Fruit fly (Drosophila melanogaster) whole organism, embryonic: ENCODE data around the gene CG32299.

Experiments used
- ATbp ChIP-seq: fragments of 200-800 bp; sonication (Bioruptor generic); optimal IDR thresholded peaks from 2 replicates; lab custom pipeline; 2017; ENCODE audit warnings: missing biosample characterization, mild to moderate bottlenecking, missing genetic modification characterization, missing genetic modification reagents
- Antp ChIP-seq: fragments of 200-800 bp; sonication (Bioruptor generic); optimal IDR thresholded peaks from 3 replicates; lab custom pipeline; 2016; ENCODE audit warnings: missing biosample characterization, missing genetic modification characterization
- CG10462 ChIP-seq: fragments of 200-800 bp; sonication (Bioruptor generic); optimal IDR thresholded peaks from 2 replicates; lab custom pipeline; 2016; ENCODE audit warnings: missing biosample characterization, missing genetic modification characterization
- CG11085 ChIP-seq: fragments of 200-800 bp; sonication (Bioruptor generic); IDR thresholded peaks from 2 replicates; pipeline ENCODE4 v1.3.6; 2022; ENCODE audit warnings: missing biosample characterization, missing genetic modification characterization
- CG11093 ChIP-seq: fragments of 200-800 bp; sonication (Bioruptor generic); IDR thresholded peaks from 3 replicates; pipeline ENCODE4 v1.3.6; 2022; ENCODE audit warnings: missing biosample characterization, missing genetic modification characterization
- CG1233 ChIP-seq: fragments of 200-800 bp; sonication (Bioruptor generic); optimal IDR thresholded peaks from 4 replicates; lab custom pipeline; 2018; ENCODE audit warnings: missing biosample characterization, mild to moderate bottlenecking, missing genetic modification characterization
- CG13296 ChIP-seq: fragments of 200-800 bp; sonication (Bioruptor generic); optimal IDR thresholded peaks from 3 replicates; lab custom pipeline; 2018; ENCODE audit warnings: missing biosample characterization, mild to moderate bottlenecking, missing genetic modification characterization
- CG13424 ChIP-seq: fragments of 200-800 bp; sonication (Bioruptor generic); optimal IDR thresholded peaks from 2 replicates; lab custom pipeline; 2019; ENCODE audit warnings: missing biosample characterization, mild to moderate bottlenecking, missing genetic modification characterization, moderate library complexity
- CG13894 ChIP-seq: fragments of 200-800 bp; sonication (Bioruptor generic); optimal IDR thresholded peaks from 3 replicates; lab custom pipeline; 2018; ENCODE audit warnings: missing biosample characterization, mild to moderate bottlenecking, missing genetic modification characterization, moderate library complexity
- CG14050 ChIP-seq: fragments of 200-800 bp; sonication (Bioruptor generic); IDR thresholded peaks from 3 replicates; pipeline ENCODE4 v1.3.6; 2022; ENCODE audit warnings: missing biosample characterization, missing genetic modification characterization
- CG15601 ChIP-seq: fragments of 200-800 bp; sonication (Bioruptor generic); optimal IDR thresholded peaks from 3 replicates; lab custom pipeline; 2019; ENCODE audit warnings: missing biosample characterization, mild to moderate bottlenecking, missing genetic modification characterization, moderate library complexity
- CG1602 ChIP-seq: fragments of 200-800 bp; sonication (Bioruptor generic); optimal IDR thresholded peaks from 3 replicates; lab custom pipeline; 2016; ENCODE audit warnings: missing biosample characterization, missing genetic modification characterization
- CG1792 ChIP-seq: fragments of 200-800 bp; sonication (Bioruptor generic); optimal IDR thresholded peaks from 2 replicates; lab custom pipeline; 2016; ENCODE audit warnings: missing biosample characterization, missing genetic modification characterization
- CG1832 ChIP-seq: fragments of 200-800 bp; sonication (Bioruptor generic); optimal IDR thresholded peaks from 2 replicates; lab custom pipeline; 2017; ENCODE audit warnings: missing biosample characterization, mild to moderate bottlenecking, missing genetic modification characterization, inconsistent platforms
- CG18764 ChIP-seq: fragments of 200-800 bp; sonication (Bioruptor generic); optimal IDR thresholded peaks from 3 replicates; lab custom pipeline; 2016; ENCODE audit warnings: missing biosample characterization, missing genetic modification characterization
- CG2199 ChIP-seq: fragments of 200-800 bp; sonication (Bioruptor generic); IDR thresholded peaks from 3 replicates; pipeline ENCODE4 v1.3.6; 2022; ENCODE audit warnings: missing biosample characterization, missing genetic modification characterization
- CG31365 ChIP-seq: fragments of 200-800 bp; sonication (Bioruptor generic); optimal IDR thresholded peaks from 2 replicates; lab custom pipeline; 2018; ENCODE audit warnings: missing biosample characterization, mild to moderate bottlenecking, missing genetic modification characterization
- CG32772 ChIP-seq: fragments of 200-800 bp; sonication (Bioruptor generic); IDR thresholded peaks from 2 replicates; pipeline ENCODE4 v1.3.6; 2022; ENCODE audit warnings: missing biosample characterization, missing genetic modification characterization
- CG4282 ChIP-seq: fragments of 200-800 bp; sonication (Bioruptor generic); optimal IDR thresholded peaks from 2 replicates; lab custom pipeline; 2016; ENCODE audit warnings: missing biosample characterization, missing genetic modification characterization
- CG9437 ChIP-seq: fragments of 200-800 bp; sonication (Bioruptor generic); optimal IDR thresholded peaks from 2 replicates; lab custom pipeline; 2018; ENCODE audit warnings: missing biosample characterization, mild to moderate bottlenecking, missing genetic modification characterization
- CHES-1-like ChIP-seq: fragments of 200-800 bp; sonication (Bioruptor generic); optimal IDR thresholded peaks from 2 replicates; lab custom pipeline; 2016; ENCODE audit warnings: missing biosample characterization, missing genetic modification characterization
- ERR ChIP-seq: fragments of 200-800 bp; sonication (Bioruptor generic); optimal IDR thresholded peaks from 2 replicates; lab custom pipeline; 2016; ENCODE audit warnings: missing biosample characterization, missing genetic modification characterization
- Eip74EF ChIP-seq, 2 experiments: fragments of 200-800 bp in 1 of 2; fragments of >200 bp in 1 of 2; sonication (Bioruptor generic) in 1 of 2; optimal IDR thresholded peaks; 2 replicates each; lab custom pipeline; 2017 to 2019; ENCODE audit warnings: missing biosample characterization in 2 of 2, missing genetic modification characterization in 2 of 2, mild to moderate bottlenecking in 1 of 2, moderate library complexity in 1 of 2
- Ets97D ChIP-seq: fragments of 200-800 bp; sonication (Bioruptor generic); optimal IDR thresholded peaks from 3 replicates; lab custom pipeline; 2016; ENCODE audit warnings: missing biosample characterization, missing genetic modification characterization
- GATAe ChIP-seq: fragments of 200-800 bp; sonication (Bioruptor generic); conservative IDR thresholded peaks from 2 replicates; pipeline ENCODE4 v1.3.6; 2022; ENCODE audit warnings: missing biosample characterization, missing genetic modification characterization
- Hmr ChIP-seq: fragments of 200-800 bp; sonication (Bioruptor generic); optimal IDR thresholded peaks from 3 replicates; lab custom pipeline; 2017; ENCODE audit warnings: mild to moderate bottlenecking, missing biosample characterization, missing genetic modification reagents, missing genetic modification characterization
- Hr3 ChIP-seq: fragments of 200-800 bp; sonication (Bioruptor generic); optimal IDR thresholded peaks from 3 replicates; lab custom pipeline; 2016; ENCODE audit warnings: missing biosample characterization, missing genetic modification characterization
- Hr78 ChIP-seq, 2 experiments: fragments of 200-800 bp in 1 of 2; fragments of >200 bp in 1 of 2; sonication (Bioruptor generic) in 1 of 2; optimal IDR thresholded peaks; 2 replicates each; lab custom pipeline; 2017 to 2019; ENCODE audit warnings: missing biosample characterization in 2 of 2, missing genetic modification characterization in 2 of 2, mild to moderate bottlenecking in 1 of 2, moderate library complexity in 1 of 2
- Lpt ChIP-seq: fragments of >200 bp; optimal IDR thresholded peaks from 2 replicates; lab custom pipeline; 2018; ENCODE audit warnings: missing biosample characterization, missing genetic modification characterization
- NFAT ChIP-seq: fragments of 200-800 bp; sonication (Bioruptor generic); IDR thresholded peaks from 2 replicates; pipeline ENCODE4 v1.3.6; 2022; ENCODE audit warnings: missing biosample characterization, missing genetic modification characterization
- NfI ChIP-seq: fragments of 200-800 bp; sonication (Bioruptor generic); optimal IDR thresholded peaks from 3 replicates; lab custom pipeline; 2018; ENCODE audit warnings: missing biosample characterization, mild to moderate bottlenecking, missing genetic modification characterization, moderate library complexity
- Oaz ChIP-seq: fragments of 200-800 bp; sonication (Bioruptor generic); IDR thresholded peaks from 2 replicates; pipeline ENCODE4 v1.3.6; 2022; ENCODE audit warnings: missing biosample characterization, missing genetic modification characterization
- YL-1 ChIP-seq: fragments of 200-800 bp; sonication (Bioruptor generic); optimal IDR thresholded peaks from 3 replicates; lab custom pipeline; 2017; ENCODE audit warnings: missing biosample characterization, mild to moderate bottlenecking, missing genetic modification characterization
- ab ChIP-seq: fragments of 200-800 bp; sonication (Bioruptor generic); optimal IDR thresholded peaks from 2 replicates; lab custom pipeline; 2016; ENCODE audit warnings: missing biosample characterization, missing genetic modification characterization
- abd-A ChIP-seq: fragments of 200-800 bp; sonication (Bioruptor generic); optimal IDR thresholded peaks from 3 replicates; lab custom pipeline; 2019; ENCODE audit warnings: missing biosample characterization, mild to moderate bottlenecking, missing genetic modification characterization, moderate library complexity
- caup ChIP-seq: fragments of 200-800 bp; sonication (Bioruptor generic); optimal IDR thresholded peaks from 3 replicates; lab custom pipeline; 2017; ENCODE audit warnings: missing biosample characterization, mild to moderate bottlenecking, missing genetic modification characterization, moderate library complexity; ENCODE audit not compliant: severe bottlenecking
- dan ChIP-seq: fragments of 200-800 bp; sonication (Bioruptor generic); IDR thresholded peaks from 2 replicates; pipeline ENCODE4 v1.3.6; 2022; ENCODE audit warnings: missing biosample characterization, missing genetic modification characterization
- lov ChIP-seq, 2 experiments: fragments of 200-800 bp in 1 of 2; fragments of >200 bp in 1 of 2; sonication (Bioruptor generic) in 1 of 2; IDR thresholded peaks in 1 of 2; optimal IDR thresholded peaks in 1 of 2; 2 replicates in 1 of 2; 3 replicates in 1 of 2; pipeline versions ENCODE4 v1.3.6 to Lab custom; 2017 to 2022; ENCODE audit warnings: missing biosample characterization in 1 of 2, missing genetic modification characterization in 1 of 2
- luna ChIP-seq: fragments of 200-800 bp; sonication (Bioruptor generic); optimal IDR thresholded peaks from 2 replicates; lab custom pipeline; 2016; ENCODE audit warnings: missing biosample characterization, missing genetic modification characterization
- mld ChIP-seq: fragments of 200-800 bp; sonication (Bioruptor generic); IDR thresholded peaks from 3 replicates; pipeline ENCODE4 v1.3.6; 2022; ENCODE audit warnings: missing biosample characterization, missing genetic modification characterization; ENCODE audit not compliant: partially characterized antibody
- odd ChIP-seq: fragments of 200-800 bp; sonication (Bioruptor generic); optimal IDR thresholded peaks from 2 replicates; lab custom pipeline; 2017; ENCODE audit warnings: missing biosample characterization, mild to moderate bottlenecking, missing genetic modification characterization
- pfk ChIP-seq: fragments of 200-800 bp; sonication (Bioruptor generic); optimal IDR thresholded peaks from 2 replicates; lab custom pipeline; 2018; ENCODE audit warnings: missing biosample characterization, mild to moderate bottlenecking, missing genetic modification characterization, moderate library complexity
- trem ChIP-seq: fragments of 200-800 bp; optimal IDR thresholded peaks from 3 replicates; lab custom pipeline; 2019; ENCODE audit warnings: missing biosample characterization, mild to moderate bottlenecking, missing genetic modification characterization, moderate library complexity
- unpg ChIP-seq: fragments of 200-800 bp; sonication (Bioruptor generic); optimal IDR thresholded peaks from 3 replicates; lab custom pipeline; 2018; ENCODE audit warnings: missing biosample characterization, mild to moderate bottlenecking, missing genetic modification characterization, moderate library complexity
- vfl ChIP-seq: fragments of 200-800 bp; sonication (Bioruptor generic); optimal IDR thresholded peaks from 2 replicates; lab custom pipeline; 2016; ENCODE audit warnings: missing biosample characterization, missing genetic modification characterization
- wdn ChIP-seq: fragments of 200-800 bp; sonication (Bioruptor generic); IDR thresholded peaks from 2 replicates; pipeline ENCODE4 v1.3.6; 2022; ENCODE audit warnings: missing biosample characterization, missing genetic modification characterization
- wor ChIP-seq: fragments of 200-800 bp; sonication (Bioruptor generic); IDR thresholded peaks from 2 replicates; pipeline ENCODE4 v1.3.6; 2022; ENCODE audit warnings: missing biosample characterization, missing genetic modification characterization
- z ChIP-seq: fragments of 200-800 bp; sonication (Bioruptor generic); IDR thresholded peaks from 3 replicates; pipeline ENCODE4 v1.3.6; 2022; ENCODE audit warnings: missing biosample characterization, missing genetic modification characterization
- zf30C ChIP-seq: fragments of 200-800 bp; sonication (Bioruptor generic); optimal IDR thresholded peaks from 3 replicates; lab custom pipeline; 2018; ENCODE audit warnings: missing biosample characterization, mild to moderate bottlenecking, missing genetic modification characterization

Gene CG32299

DNA sequence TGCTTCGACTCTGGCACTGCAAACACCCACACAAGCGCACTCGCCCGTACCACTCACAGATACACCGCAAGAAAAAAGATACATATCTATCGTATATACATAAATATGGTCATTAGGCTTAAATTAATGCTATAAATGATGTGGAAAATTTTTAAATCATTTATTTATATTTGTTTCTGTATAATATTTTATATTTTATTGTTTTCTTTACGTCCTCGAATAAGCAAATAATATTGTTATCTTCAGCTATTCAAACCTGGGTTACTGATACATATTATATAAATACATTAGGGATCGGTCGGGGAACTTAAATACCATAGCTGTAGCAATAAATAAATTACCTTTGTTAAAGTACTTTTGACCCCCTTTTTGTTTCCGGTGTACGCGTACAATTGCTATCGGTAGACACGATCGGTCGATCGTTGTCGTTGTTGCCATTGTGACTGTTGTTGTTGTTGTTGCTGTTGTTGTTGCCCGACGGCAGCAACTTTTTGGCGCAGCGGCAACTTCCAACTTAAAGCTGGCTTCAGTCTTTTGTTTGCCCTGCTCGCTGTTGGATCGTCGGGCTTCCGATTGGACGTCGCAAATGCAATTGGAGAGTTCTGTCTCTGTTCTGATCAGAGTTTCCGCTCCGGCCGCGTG lies 26.7 kb upstream of the CG32299 start:
- TF ChIP-seq NFAT (GFP tag; lab: Robert Waterston, UW): no peak
- no peak for TF ChIP-seq z
- TF ChIP-seq CG1602 (GFP tag; lab: Kevin White, UChicago): peak; percentile 65
- TF ChIP-seq CG13296: peak; percentile 81
- TF ChIP-seq abd-A: no peak
- peak; percentile 11 for TF ChIP-seq Antp (GFP tag; lab: Kevin White, UChicago)
- no peak for TF ChIP-seq ab
- peak; percentile 71 for TF ChIP-seq caup
- no peak for TF ChIP-seq Ets97D (GFP tag; lab: Kevin White, UChicago)
- no peak for TF ChIP-seq luna (GFP tag; lab: Kevin White, UChicago)
- no peak for TF ChIP-seq mld (GFP tag; lab: Robert Waterston, UW)
- TF ChIP-seq CG31365 (tag; lab: Kevin White, UChicago): no peak
- no peak for TF ChIP-seq CG2199 (GFP tag; lab: Robert Waterston, UW)
- TF ChIP-seq CG4282 (GFP tag; lab: Kevin White, UChicago): no peak
- peak; percentile 78 for TF ChIP-seq Hmr (GFP tag; lab: Kevin White, UChicago)
- TF ChIP-seq Eip74EF (GFP tag; optimal IDR thresholded peaks at IDR 0.05; lab: Kevin White, UChicago): peak in 1 of 2 experiments; percentile 86
- no peak for TF ChIP-seq CG11085
- TF ChIP-seq CG18764 (GFP tag; lab: Kevin White, UChicago): peak; percentile 46
- peak; percentile 73 for TF ChIP-seq odd (GFP tag; lab: Kevin White, UChicago)
- TF ChIP-seq trem: peak; percentile 44
- TF ChIP-seq CG11093 (GFP tag; lab: Robert Waterston, UW): peak; percentile 36; the same call in 1 of the 3 replicates
- peak; percentile 37; the same call in 1 of the 2 replicates for TF ChIP-seq wdn
- peak; percentile 62 for TF ChIP-seq unpg
- TF ChIP-seq CG10462 (GFP tag; lab: Kevin White, UChicago): no peak
- TF ChIP-seq Lpt (GFP tag; lab: Kevin White, UChicago): no peak
- peak; percentile 87 for TF ChIP-seq CG13424 (tag; lab: Kevin White, UChicago)
- TF ChIP-seq zf30C (GFP tag; lab: Kevin White, UChicago): peak; percentile 21
- TF ChIP-seq lov (optimal IDR thresholded peaks at IDR 0.05; lab: Kevin White, UChicago): no peak
- TF ChIP-seq lov (GFP tag; IDR thresholded peaks at IDR 0.05; lab: Robert Waterston, UW): no peak
- no peak for TF ChIP-seq GATAe
- TF ChIP-seq Hr78 (GFP tag; optimal IDR thresholded peaks at IDR 0.05; lab: Kevin White, UChicago): peak in 1 of 2 experiments; percentile 71
- no peak for TF ChIP-seq vfl
- TF ChIP-seq CG15601 (tag; lab: Kevin White, UChicago): peak; percentile 67
- peak; percentile 63 for TF ChIP-seq CG1233
- no peak for TF ChIP-seq pfk (GFP tag; lab: Kevin White, UChicago)
- TF ChIP-seq CG13894 (tag; lab: Kevin White, UChicago): no peak
- no peak for TF ChIP-seq dan
- peak; percentile 71 for TF ChIP-seq ATbp (GFP tag; lab: Kevin White, UChicago)
- peak; percentile 80 for TF ChIP-seq CG9437 (GFP tag; lab: Kevin White, UChicago)
- TF ChIP-seq CG1832 (GFP tag; lab: Kevin White, UChicago): no peak
- no peak for TF ChIP-seq YL-1 (GFP tag; lab: Kevin White, UChicago)
- TF ChIP-seq ERR: no peak
- peak; percentile 39; the same call in 1 of the 2 replicates for TF ChIP-seq wor (GFP tag; lab: Robert Waterston, UW)
- TF ChIP-seq CG14050 (GFP tag; lab: Robert Waterston, UW): no peak
- TF ChIP-seq CG1792 (GFP tag; lab: Kevin White, UChicago): no peak
- TF ChIP-seq Oaz (GFP tag; lab: Robert Waterston, UW): no peak
- TF ChIP-seq CHES-1-like (GFP tag; lab: Kevin White, UChicago): no peak
- TF ChIP-seq CG32772 (GFP tag; lab: Robert Waterston, UW): peak; percentile 58; the same call in 1 of the 2 replicates
- peak; percentile 75 for TF ChIP-seq NfI (GFP tag; lab: Kevin White, UChicago)
- TF ChIP-seq Hr3 (GFP tag; lab: Kevin White, UChicago): peak; percentile 75
